Fruit fly (Drosophila melanogaster) whole organism, wandering third instar larva: ENCODE data around the gene witty.

Source experiments
- CG32264 ChIP-seq: fragments of 200-800 bp; sonication (Bioruptor generic); optimal IDR thresholded peaks from 2 replicates; lab custom pipeline; 2016; ENCODE audit warnings: missing biosample characterization, missing genetic modification characterization
- CrebA ChIP-seq: fragments of 200-800 bp; sonication (Bioruptor generic); optimal IDR thresholded peaks from 2 replicates; lab custom pipeline; 2016; ENCODE audit warnings: missing biosample characterization, mild to moderate bottlenecking, missing genetic modification characterization, borderline replicate concordance
- Dfd ChIP-seq: fragments of >200 bp; optimal IDR thresholded peaks from 2 replicates; lab custom pipeline; 2017; ENCODE audit warnings: missing biosample characterization, missing genetic modification characterization
- Hr78 ChIP-seq: fragments of >200 bp; optimal IDR thresholded peaks from 2 replicates; lab custom pipeline; 2017; ENCODE audit warnings: missing biosample characterization, missing genetic modification characterization
- Jra ChIP-seq: sonication (Bioruptor generic); optimal IDR thresholded peaks from 2 replicates; lab custom pipeline; 2016; ENCODE audit warnings: missing biosample characterization, missing genetic modification characterization
- Rel ChIP-seq, 2 experiments: fragments of 200-800 bp; sonication (Bioruptor generic) in 1 of 2; optimal IDR thresholded peaks; 2 replicates in 1 of 2; 3 replicates in 1 of 2; lab custom pipeline; 2016 to 2019; ENCODE audit warnings: mild to moderate bottlenecking in 2 of 2, missing biosample characterization in 2 of 2, missing genetic modification characterization in 2 of 2, moderate library complexity in 1 of 2
- Sp1 ChIP-seq: fragments of 200-800 bp; sonication (Bioruptor generic); optimal IDR thresholded peaks from 3 replicates; lab custom pipeline; 2019; ENCODE audit warnings: missing biosample characterization, mild to moderate bottlenecking, missing genetic modification characterization, moderate library complexity
- br ChIP-seq: fragments of 200-800 bp; sonication (Bioruptor generic); optimal IDR thresholded peaks from 2 replicates; lab custom pipeline; 2016; ENCODE audit warnings: missing biosample characterization, missing genetic modification characterization
- ey ChIP-seq: fragments of 200-800 bp; sonication (Bioruptor generic); optimal IDR thresholded peaks from 2 replicates; lab custom pipeline; 2016; ENCODE audit warnings: missing biosample characterization, missing genetic modification characterization
- foxo ChIP-seq, 2 experiments: fragments of 200-800 bp; sonication (Bioruptor generic); optimal IDR thresholded peaks; 2 replicates in 1 of 2; 3 replicates in 1 of 2; lab custom pipeline; 2016 to 2017; ENCODE audit warnings: missing biosample characterization in 2 of 2, missing genetic modification characterization in 2 of 2
- fru ChIP-seq: fragments of 200-800 bp; sonication (Bioruptor generic); optimal IDR thresholded peaks from 3 replicates; lab custom pipeline; 2016; ENCODE audit warnings: missing biosample characterization, mild to moderate bottlenecking, missing genetic modification characterization
- usp ChIP-seq: fragments of >200 bp; optimal IDR thresholded peaks from 2 replicates; lab custom pipeline; 2017; ENCODE audit warnings: missing biosample characterization, missing genetic modification characterization

dm6 chr2L:8296395-8296794 lies 41.7 kb upstream of the witty start:
- no peak for TF ChIP-seq CG32264 (GFP tag; lab: Kevin White, UChicago)
- TF ChIP-seq br (GFP tag; lab: Kevin White, UChicago): no peak
- TF ChIP-seq Jra (GFP tag; lab: Kevin White, UChicago): no peak
- TF ChIP-seq fru: no peak
- no peak for TF ChIP-seq Dfd
- TF ChIP-seq CrebA: no peak
- no peak for TF ChIP-seq Sp1 (GFP tag; lab: Kevin White, UChicago)
- TF ChIP-seq foxo (GFP tag; optimal IDR thresholded peaks at IDR 0.05; lab: Kevin White, UChicago): no peak
- no peak for TF ChIP-seq ey (GFP tag; lab: Kevin White, UChicago)
- TF ChIP-seq Hr78: no peak
- no peak for TF ChIP-seq usp
- no peak for TF ChIP-seq Rel (GFP tag; optimal IDR thresholded peaks at IDR 0.05; lab: Kevin White, UChicago)
- no peak for TF ChIP-seq Rel (tag; optimal IDR thresholded peaks at IDR 0.05; lab: Kevin White, UChicago)
